Worm (Caenorhabditis elegans) whole organism, mixed stage, embryonic: ENCODE measurements around the gene ins-20.

Experiments
- cnd-1 ChIP-seq: fragments of 200-800 bp; sonication (Bioruptor generic); optimal IDR thresholded peaks from 2 replicates; lab custom pipeline; 2018; ENCODE audit warnings: mild to moderate bottlenecking, missing genetic modification characterization, missing compliant biosample characterization
- elt-1 ChIP-seq: sonication (generic microtip); optimal IDR thresholded peaks from 2 replicates; lab custom pipeline; 2017; ENCODE audit warnings: missing genetic modification characterization, mild to moderate bottlenecking, missing compliant biosample characterization, antibody characterized with exemption, moderate library complexity, borderline replicate concordance; ENCODE audit not compliant: insufficient read depth
- elt-3 ChIP-seq: fragments of 150-350 bp; optimal IDR thresholded peaks from 2 replicates; lab custom pipeline; 2014; ENCODE audit warnings: missing biosample characterization, missing genetic modification characterization
- lin-13 ChIP-seq: fragments of 150-350 bp; optimal IDR thresholded peaks from 2 replicates; lab custom pipeline; 2014; ENCODE audit warnings: missing biosample characterization, missing genetic modification characterization
- lsy-2 ChIP-seq: fragments of 150-350 bp; optimal IDR thresholded peaks from 2 replicates; lab custom pipeline; 2014; ENCODE audit warnings: missing biosample characterization, missing genetic modification characterization
- mab-5 ChIP-seq: fragments of 150-350 bp; optimal IDR thresholded peaks from 2 replicates; lab custom pipeline; 2014; ENCODE audit warnings: missing biosample characterization, missing genetic modification characterization
- mep-1 ChIP-seq: fragments of 150-350 bp; optimal IDR thresholded peaks from 2 replicates; lab custom pipeline; 2017; ENCODE audit warnings: missing biosample characterization, missing genetic modification reagents, missing genetic modification characterization, inconsistent platforms
- nhr-237 ChIP-seq: fragments of 150-350 bp; optimal IDR thresholded peaks from 2 replicates; lab custom pipeline; 2014; ENCODE audit warnings: missing biosample characterization, missing genetic modification characterization
- nhr-76 ChIP-seq: sonication (generic microtip); optimal IDR thresholded peaks from 2 replicates; lab custom pipeline; 2017; ENCODE audit warnings: missing biosample characterization, missing genetic modification characterization
- pha-4 ChIP-seq: fragments of 150-350 bp; optimal IDR thresholded peaks from 2 replicates; lab custom pipeline; 2018; ENCODE audit warnings: missing biosample characterization, missing genetic modification reagents, missing genetic modification characterization
- snpc-4 ChIP-seq: fragments of 150-350 bp; optimal IDR thresholded peaks from 2 replicates; lab custom pipeline; 2014; ENCODE audit warnings: missing biosample characterization, missing genetic modification characterization
- sptf-1 ChIP-seq: sonication (generic microtip); optimal IDR thresholded peaks from 2 replicates; lab custom pipeline; 2017; ENCODE audit warnings: mild to moderate bottlenecking, missing genetic modification characterization, moderate library complexity, missing compliant biosample characterization
- unc-39 ChIP-seq: fragments of 150-350 bp; optimal IDR thresholded peaks from 2 replicates; lab custom pipeline; 2014; ENCODE audit warnings: missing biosample characterization, missing genetic modification characterization

ce11 chrII:6024879-6025278 lies 14.2 kb downstream of the ins-20 start, which contains the start of gene R12C12.9:
- TF ChIP-seq pha-4 = no peak
- TF ChIP-seq lin-13 (tag; lab: Kevin White, UChicago) = no peak
- TF ChIP-seq nhr-76 (tag; lab: Kevin White, UChicago) = no peak
- TF ChIP-seq elt-1 (tag; lab: Kevin White, UChicago) = no peak
- TF ChIP-seq nhr-237 (tag; lab: Kevin White, UChicago) = no peak
- no peak for TF ChIP-seq lsy-2 (tag; lab: Kevin White, UChicago)
- no peak for TF ChIP-seq mab-5
- no peak for TF ChIP-seq cnd-1 (tag; lab: Kevin White, UChicago)
- TF ChIP-seq mep-1 (tag; lab: Kevin White, UChicago) = no peak
- TF ChIP-seq unc-39 (tag; lab: Kevin White, UChicago) = no peak
- no peak for TF ChIP-seq sptf-1 (tag; lab: Kevin White, UChicago)
- no peak for TF ChIP-seq snpc-4
- no peak for TF ChIP-seq elt-3
